Worm (Caenorhabditis elegans) whole organism, L4 larva: Measurements from ENCODE around the gene vglu-3.

ENCODE experiments used
- F37D6.2 ChIP-seq: sonication (generic microtip); optimal IDR thresholded peaks from 2 replicates; lab custom pipeline; 2016; ENCODE audit warnings: mild to moderate bottlenecking, missing genetic modification characterization, missing compliant biosample characterization
- F49E8.2 ChIP-seq: sonication (generic microtip); optimal IDR thresholded peaks from 2 replicates; lab custom pipeline; 2016; ENCODE audit warnings: missing compliant biosample characterization, mild to moderate bottlenecking, missing genetic modification characterization, borderline replicate concordance
- R02D3.7 ChIP-seq: fragments of 150-350 bp; sonication (generic microtip); optimal IDR thresholded peaks from 3 replicates; lab custom pipeline; 2014; ENCODE audit warnings: missing biosample characterization, missing genetic modification characterization
- T20F7.1 ChIP-seq: fragments of 200-800 bp; sonication (Bioruptor generic); optimal IDR thresholded peaks from 2 replicates; lab custom pipeline; 2018; ENCODE audit warnings: mild to moderate bottlenecking, missing genetic modification characterization, missing compliant biosample characterization
- T26A8.4 ChIP-seq: fragments of 200-800 bp; sonication (Bioruptor generic); IDR thresholded peaks from 2 replicates; pipeline ENCODE4 v1.3.6; 2022; ENCODE audit warnings: missing genetic modification characterization, missing compliant biosample characterization
- Y48G9A.11 ChIP-seq: fragments of 200-800 bp; sonication (Bioruptor generic); IDR thresholded peaks from 2 replicates; pipeline ENCODE4 v1.3.6; 2022; ENCODE audit warnings: missing genetic modification reagents, missing genetic modification characterization, missing compliant biosample characterization
- aha-1 ChIP-seq: fragments of 150-350 bp; peaks from one replicate; lab custom pipeline; 2014; ENCODE audit warnings: missing biosample characterization, missing genetic modification characterization
- aly-2 ChIP-seq: sonication (generic microtip); optimal IDR thresholded peaks from 2 replicates; lab custom pipeline; 2018; ENCODE audit warnings: missing biosample characterization, missing genetic modification characterization
- ceh-20 ChIP-seq: fragments of 200-800 bp; sonication (Bioruptor generic); IDR thresholded peaks from 2 replicates; pipeline ENCODE4 v1.3.6; 2022; ENCODE audit warnings: missing genetic modification reagents, missing genetic modification characterization, missing compliant biosample characterization
- ceh-28 ChIP-seq: fragments of 150-350 bp; optimal IDR thresholded peaks from 2 replicates; lab custom pipeline; 2014; ENCODE audit warnings: missing biosample characterization, missing genetic modification reagents, missing genetic modification characterization
- ces-1 ChIP-seq: fragments of 150-350 bp; sonication (generic microtip); optimal IDR thresholded peaks from 4 replicates; lab custom pipeline; 2014; ENCODE audit warnings: missing biosample characterization, missing genetic modification reagents, missing genetic modification characterization
- cey-2 ChIP-seq: sonication (generic microtip); optimal IDR thresholded peaks from 3 replicates; lab custom pipeline; 2017; ENCODE audit warnings: missing genetic modification characterization, mild to moderate bottlenecking, missing compliant biosample characterization, antibody characterized with exemption, borderline replicate concordance; ENCODE audit not compliant: insufficient read depth
- ctbp-1 ChIP-seq: fragments of 200-800 bp; sonication (Bioruptor generic); IDR thresholded peaks from 2 replicates; pipeline ENCODE4 v1.3.6; 2022; ENCODE audit warnings: missing genetic modification reagents, missing genetic modification characterization, missing compliant biosample characterization
- daf-12 ChIP-seq: fragments of 150-350 bp; optimal IDR thresholded peaks from 2 replicates; lab custom pipeline; 2014; ENCODE audit warnings: missing biosample characterization, missing genetic modification reagents, missing genetic modification characterization
- daf-16 ChIP-seq, 3 experiments: sonication (generic microtip); optimal IDR thresholded peaks; 2 replicates each; lab custom pipeline; 2016 to 2017; ENCODE audit warnings: missing genetic modification characterization in 3 of 3, missing genetic modification reagents in 3 of 3, mild to moderate bottlenecking in 2 of 3, missing compliant biosample characterization in 2 of 3, missing biosample characterization in 1 of 3, moderate library complexity in 1 of 3
- daf-8 ChIP-seq: fragments of 200-800 bp; sonication (Bioruptor generic); IDR thresholded peaks from 2 replicates; pipeline ENCODE4 v1.3.6; 2022; ENCODE audit warnings: missing genetic modification characterization, missing compliant biosample characterization
- dmd-8 ChIP-seq: fragments of 200-800 bp; sonication (Bioruptor generic); IDR thresholded peaks from 2 replicates; pipeline ENCODE4 v1.3.6; 2022; ENCODE audit warnings: missing genetic modification characterization, missing compliant biosample characterization
- dve-1 ChIP-seq: sonication (generic microtip); optimal IDR thresholded peaks from 2 replicates; lab custom pipeline; 2017; ENCODE audit warnings: antibody characterized with exemption, mild to moderate bottlenecking, missing genetic modification characterization, missing compliant biosample characterization; ENCODE audit not compliant: insufficient read depth
- egl-27 ChIP-seq: sonication (generic microtip); optimal IDR thresholded peaks from 3 replicates; lab custom pipeline; 2017; ENCODE audit warnings: missing biosample characterization, missing genetic modification reagents, missing genetic modification characterization
- egl-43 ChIP-seq: fragments of 200-800 bp; sonication (Bioruptor generic); IDR thresholded peaks from 2 replicates; pipeline ENCODE4 v1.3.6; 2022; ENCODE audit warnings: missing genetic modification reagents, missing genetic modification characterization, missing compliant biosample characterization
- fos-1 ChIP-seq: fragments of 150-350 bp; optimal IDR thresholded peaks from 2 replicates; lab custom pipeline; 2014; ENCODE audit warnings: missing biosample characterization, missing genetic modification characterization
- hlh-11 ChIP-seq: fragments of 200-800 bp; sonication (Bioruptor generic); optimal IDR thresholded peaks from 2 replicates; lab custom pipeline; 2018; ENCODE audit warnings: mild to moderate bottlenecking, missing genetic modification characterization, missing compliant biosample characterization
- hlh-30 ChIP-seq: sonication (generic microtip); optimal IDR thresholded peaks from 2 replicates; lab custom pipeline; 2017; ENCODE audit warnings: antibody characterized with exemption, mild to moderate bottlenecking, missing genetic modification characterization, missing compliant biosample characterization; ENCODE audit not compliant: insufficient read depth
- hmg-1.1 ChIP-seq: fragments of 200-800 bp; sonication (Bioruptor generic); IDR thresholded peaks from 2 replicates; pipeline ENCODE4 v1.3.6; 2022; ENCODE audit warnings: missing genetic modification reagents, missing genetic modification characterization, missing compliant biosample characterization
- lin-15B ChIP-seq: fragments of 150-350 bp; sonication (generic microtip); optimal IDR thresholded peaks from 3 replicates; lab custom pipeline; 2014; ENCODE audit warnings: missing biosample characterization, missing genetic modification characterization
- lin-29 ChIP-seq: fragments of 200-800 bp; sonication (Bioruptor generic); IDR thresholded peaks from 2 replicates; pipeline ENCODE4 v1.3.6; 2022; ENCODE audit warnings: missing genetic modification reagents, missing genetic modification characterization, missing compliant biosample characterization
- lin-38 ChIP-seq: fragments of 200-800 bp; sonication (Bioruptor generic); IDR thresholded peaks from 2 replicates; pipeline ENCODE4 v1.3.6; 2022; ENCODE audit warnings: missing genetic modification reagents, missing genetic modification characterization, missing compliant biosample characterization
- lin-39 ChIP-seq: fragments of 150-350 bp; optimal IDR thresholded peaks from 2 replicates; lab custom pipeline; 2014; ENCODE audit warnings: missing biosample characterization, missing genetic modification reagents, missing genetic modification characterization
- lir-3 ChIP-seq: sonication (generic microtip); optimal IDR thresholded peaks from 2 replicates; lab custom pipeline; 2016; ENCODE audit warnings: mild to moderate bottlenecking, missing genetic modification characterization, missing compliant biosample characterization
- madf-5 ChIP-seq, 2 experiments: fragments of 200-800 bp; sonication (Bioruptor generic); IDR thresholded peaks; 2 replicates each; pipeline ENCODE4 v1.3.6; 2022; ENCODE audit warnings: missing compliant biosample characterization in 2 of 2, missing genetic modification characterization in 2 of 2
- mdl-1 ChIP-seq, 2 experiments: fragments of 150-350 bp in 1 of 2; sonication (generic microtip) in 1 of 2; optimal IDR thresholded peaks; 2 replicates each; lab custom pipeline; 2014 to 2017; ENCODE audit warnings: missing biosample characterization in 2 of 2, missing genetic modification characterization in 2 of 2
- mep-1 ChIP-seq: fragments of 150-350 bp; sonication (generic microtip); optimal IDR thresholded peaks from 3 replicates; lab custom pipeline; 2014; ENCODE audit warnings: missing biosample characterization, missing genetic modification characterization
- mes-2 ChIP-seq: sonication (generic microtip); optimal IDR thresholded peaks from 2 replicates; lab custom pipeline; 2016; ENCODE audit warnings: missing genotype, mild to moderate bottlenecking, missing genetic modification characterization, missing compliant biosample characterization; ENCODE audit not compliant: poor library complexity, severe bottlenecking
- nhr-10 ChIP-seq: fragments of 150-350 bp; optimal IDR thresholded peaks from 2 replicates; lab custom pipeline; 2014; ENCODE audit warnings: missing biosample characterization, missing genetic modification characterization
- nhr-11 ChIP-seq: fragments of 150-350 bp; optimal IDR thresholded peaks from 2 replicates; lab custom pipeline; 2014; ENCODE audit warnings: missing biosample characterization, missing genetic modification characterization
- nhr-111 ChIP-seq: fragments of 200-800 bp; sonication (Bioruptor generic); optimal IDR thresholded peaks from 2 replicates; lab custom pipeline; 2018; ENCODE audit warnings: mild to moderate bottlenecking, missing genetic modification characterization, missing compliant biosample characterization
- nhr-28 ChIP-seq: fragments of 150-350 bp; optimal IDR thresholded peaks from 2 replicates; lab custom pipeline; 2014; ENCODE audit warnings: missing biosample characterization, missing genetic modification characterization
- nhr-6 ChIP-seq: fragments of 150-350 bp; optimal IDR thresholded peaks from 2 replicates; lab custom pipeline; 2014; ENCODE audit warnings: missing biosample characterization, missing genetic modification characterization
- nhr-76 ChIP-seq: fragments of 150-350 bp; optimal IDR thresholded peaks from 2 replicates; lab custom pipeline; 2014; ENCODE audit warnings: missing biosample characterization, missing genetic modification characterization
- rbr-2 ChIP-seq: sonication (generic microtip); optimal IDR thresholded peaks from 2 replicates; lab custom pipeline; 2016; ENCODE audit warnings: missing genotype, missing genetic modification characterization, missing compliant biosample characterization
- set-16 ChIP-seq: fragments of 200-800 bp; sonication (Bioruptor generic); IDR thresholded peaks from 2 replicates; pipeline ENCODE4 v1.3.6; 2022; ENCODE audit warnings: missing genetic modification reagents, missing genetic modification characterization, missing compliant biosample characterization
- skn-1 ChIP-seq: fragments of 150-350 bp; optimal IDR thresholded peaks from 2 replicates; lab custom pipeline; 2014; ENCODE audit warnings: missing biosample characterization, missing genetic modification characterization
- tag-97 ChIP-seq: fragments of 200-800 bp; sonication (Bioruptor generic); IDR thresholded peaks from 2 replicates; pipeline ENCODE4 v1.3.6; 2022; ENCODE audit warnings: missing genetic modification characterization, missing compliant biosample characterization
- unc-130 ChIP-seq: sonication (generic microtip); optimal IDR thresholded peaks from 2 replicates; lab custom pipeline; 2016; ENCODE audit warnings: missing genetic modification reagents, missing genetic modification characterization, missing compliant biosample characterization
- unc-39 ChIP-seq: sonication (generic microtip); optimal IDR thresholded peaks from 2 replicates; lab custom pipeline; 2017; ENCODE audit warnings: missing biosample characterization, missing genetic modification characterization
- unc-62 ChIP-seq, 3 experiments: fragments of 150-350 bp in 1 of 3; sonication (generic microtip); optimal IDR thresholded peaks in 2 of 3; peaks in 1 of 3; 1 replicate in 1 of 3; 2 replicates in 2 of 3; lab custom pipeline; 2014 to 2017; ENCODE audit warnings: missing biosample characterization in 3 of 3, missing genetic modification characterization in 3 of 3, missing genetic modification reagents in 3 of 3, missing genotype in 1 of 3
- zfp-2 ChIP-seq: sonication (generic microtip); optimal IDR thresholded peaks from 2 replicates; lab custom pipeline; 2016; ENCODE audit warnings: mild to moderate bottlenecking, missing genetic modification characterization, missing compliant biosample characterization
- zip-11 ChIP-seq: fragments of 200-800 bp; sonication (Bioruptor generic); IDR thresholded peaks from 2 replicates; pipeline ENCODE4 v1.3.6; 2022; ENCODE audit warnings: missing genetic modification characterization, missing compliant biosample characterization
- zip-2 ChIP-seq: fragments of 150-350 bp; optimal IDR thresholded peaks from 2 replicates; lab custom pipeline; 2014; ENCODE audit warnings: missing biosample characterization, missing genetic modification characterization
- ztf-7 ChIP-seq: fragments of 150-350 bp; optimal IDR thresholded peaks from 2 replicates; lab custom pipeline; 2014; ENCODE audit warnings: missing biosample characterization, missing genetic modification characterization

The vglu-3 gene

ce11 chrIII:10333961-10334542 is 33.9 kb downstream of the vglu-3 start, which contains the start of the genes jmjd-4 and mev-1:
Gene jmjd-4, minus strand, starts transcription at chrIII:10334018.
Gene mev-1, plus strand, starts transcription at chrIII:10334277.
- TF ChIP-seq daf-12 (tag; lab: Kevin White, UChicago), result no peak
- TF ChIP-seq lin-38 (GFP tag; lab: Robert Waterston, UW), result peak; percentile 91
- peak; percentile 94 for TF ChIP-seq dve-1 (tag; lab: Kevin White, UChicago)
- TF ChIP-seq T20F7.1 (GFP tag; lab: Kevin White, UChicago), result no peak
- TF ChIP-seq dmd-8 (GFP tag; lab: Robert Waterston, UW), result no peak
- TF ChIP-seq nhr-11 (tag; lab: Kevin White, UChicago), result peak; percentile 61
- peak; percentile 82 for TF ChIP-seq hlh-30 (tag; lab: Kevin White, UChicago)
- TF ChIP-seq unc-62 (GFP tag; optimal IDR thresholded peaks at IDR 0.05 in 1 of 2; lab: Kevin White, UChicago), result no peak
- no peak for TF ChIP-seq unc-62 (tag; optimal IDR thresholded peaks at IDR 0.05; lab: Kevin White, UChicago)
- no peak for TF ChIP-seq lin-39 (tag; lab: Kevin White, UChicago)
- TF ChIP-seq madf-5 (GFP tag; IDR thresholded peaks at IDR 0.05; lab: Robert Waterston, UW), result no peak
- no peak for TF ChIP-seq zip-11
- TF ChIP-seq nhr-76 (tag; lab: Kevin White, UChicago), result no peak
- TF ChIP-seq hlh-11, result peak; percentile 90
- TF ChIP-seq nhr-28 (tag; lab: Kevin White, UChicago), result peak; percentile 47
- TF ChIP-seq daf-8 (GFP tag; lab: Robert Waterston, UW), result no peak
- TF ChIP-seq mes-2 (tag; lab: Kevin White, UChicago), result peak; percentile 86
- TF ChIP-seq egl-43 (GFP tag; lab: Robert Waterston, UW), result peak; percentile 81
- TF ChIP-seq F49E8.2 (tag; lab: Kevin White, UChicago), result peak; percentile 38
- TF ChIP-seq tag-97 (GFP tag; lab: Robert Waterston, UW), result no peak
- no peak for TF ChIP-seq Y48G9A.11
- TF ChIP-seq mep-1 (tag; lab: Kevin White, UChicago), result peak; percentile 88
- TF ChIP-seq egl-27 (tag; lab: Kevin White, UChicago), result no peak
- TF ChIP-seq ceh-28 (tag; lab: Kevin White, UChicago), result no peak
- TF ChIP-seq daf-16 (GFP tag; optimal IDR thresholded peaks at IDR 0.05; lab: Kevin White, UChicago), result peak in 1 of 2 experiments; percentile 55
- TF ChIP-seq daf-16 (tag; optimal IDR thresholded peaks at IDR 0.05; lab: Kevin White, UChicago), result peak; percentile 84
- TF ChIP-seq unc-130 (GFP tag; lab: Kevin White, UChicago), result peak; percentile 35
- TF ChIP-seq F37D6.2 (tag; lab: Kevin White, UChicago), result peak; percentile 72
- TF ChIP-seq zfp-2 (tag; lab: Kevin White, UChicago), result no peak
- TF ChIP-seq nhr-111 (GFP tag; lab: Kevin White, UChicago), result no peak
- no peak for TF ChIP-seq lir-3 (tag; lab: Kevin White, UChicago)
- no peak for TF ChIP-seq aly-2
- TF ChIP-seq unc-39, result no peak
- peak; percentile 64 for TF ChIP-seq nhr-6 (tag; lab: Kevin White, UChicago)
- no peak for TF ChIP-seq lin-15B (tag; lab: Kevin White, UChicago)
- TF ChIP-seq nhr-10 (tag; lab: Kevin White, UChicago), result no peak
- peak; percentile 89 for TF ChIP-seq hmg-1.1 (GFP tag; lab: Robert Waterston, UW)
- peak; percentile 85 for TF ChIP-seq rbr-2 (tag; lab: Kevin White, UChicago)
- peak; percentile 74 for TF ChIP-seq lin-29
- peak; percentile 21; the same call in 1 of the 2 replicates for TF ChIP-seq set-16
- TF ChIP-seq T26A8.4 (GFP tag; lab: Robert Waterston, UW), result peak; percentile 93
- no peak for TF ChIP-seq cey-2
- peak in 1 of 2 experiments; percentile 42 for TF ChIP-seq mdl-1 (tag; optimal IDR thresholded peaks at IDR 0.05; lab: Kevin White, UChicago)
- TF ChIP-seq fos-1 (tag; lab: Kevin White, UChicago), result no peak
- TF ChIP-seq ztf-7 (tag; lab: Kevin White, UChicago), result peak; percentile 5
- no peak for TF ChIP-seq skn-1 (tag; lab: Kevin White, UChicago)
- TF ChIP-seq R02D3.7 (tag; lab: Kevin White, UChicago), result no peak
- peak; percentile 86 for TF ChIP-seq ceh-20 (GFP tag; lab: Robert Waterston, UW)
- peak; percentile 99 for TF ChIP-seq aha-1 (tag; lab: Kevin White, UChicago)
- TF ChIP-seq ctbp-1, result peak; percentile 65
- TF ChIP-seq ces-1 (GFP tag; lab: Kevin White, UChicago), result no peak
- peak; percentile 10 for TF ChIP-seq zip-2
